Fruit fly (Drosophila melanogaster): ENCODE data around the gene CG5245.
"Not testable (repeated sequence)": the region's sequence is repeated elsewhere in the genome, so short reads cannot be mapped to it uniquely, and the experiment has no call there.

Gene CG5245

DNA sequence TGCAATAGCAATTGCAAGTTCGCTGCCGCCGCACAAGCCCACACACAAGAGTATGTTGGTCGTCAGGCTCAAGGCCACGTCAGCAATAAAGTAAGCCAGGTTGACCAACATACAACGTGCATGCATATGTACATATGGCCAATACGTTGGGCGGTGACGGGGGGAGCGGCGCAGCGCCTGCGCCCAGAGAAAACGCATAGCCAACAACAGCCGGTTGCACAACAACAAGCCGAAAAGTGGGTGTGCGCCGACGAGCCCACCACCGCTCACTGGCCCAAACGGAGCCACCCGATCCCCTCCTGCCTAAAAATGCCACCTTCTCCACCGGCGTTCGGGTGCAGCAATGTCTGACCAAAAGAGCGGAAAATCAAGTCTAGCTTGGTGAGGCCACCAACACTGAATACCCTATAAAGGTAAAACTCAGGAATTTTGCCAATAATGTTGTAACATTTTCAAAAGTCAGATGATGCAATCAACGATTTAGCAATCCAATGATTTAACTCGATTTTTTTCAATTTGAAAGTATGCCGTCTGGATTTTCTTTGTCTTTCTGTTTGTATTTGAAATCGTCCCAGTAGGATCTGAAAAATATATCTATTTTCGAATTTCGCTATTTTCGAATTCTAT lies 22.6 kb downstream of the CG5245 start, which contains the start of gene CG5509:
Gene CG5509, plus strand, starts transcription at position 577 of the 627 bp plus-strand sequence.
- TF ChIP-seq EcR (GFP tag; optimal IDR thresholded peaks at IDR 0.05) (peak; percentile 63), CG10348 (GFP tag; IDR thresholded peaks at IDR 0.05) (0 out of 2 replicates have a peak, but pooled peaks have one; percentile 9), Ets98B (GFP tag; IDR thresholded peaks at IDR 0.05) (peak; percentile 43), CG4496 (GFP tag; IDR thresholded peaks at IDR 0.05) (0 out of 3 replicates have a peak, but pooled peaks have one; percentile 22), CG13204 (GFP tag; optimal IDR thresholded peaks at IDR 0.05) (peak; percentile 92), CG32121 (GFP tag; IDR thresholded peaks at IDR 0.05) (no peak), D1 (tag; optimal IDR thresholded peaks at IDR 0.05) (no peak)

DNA sequence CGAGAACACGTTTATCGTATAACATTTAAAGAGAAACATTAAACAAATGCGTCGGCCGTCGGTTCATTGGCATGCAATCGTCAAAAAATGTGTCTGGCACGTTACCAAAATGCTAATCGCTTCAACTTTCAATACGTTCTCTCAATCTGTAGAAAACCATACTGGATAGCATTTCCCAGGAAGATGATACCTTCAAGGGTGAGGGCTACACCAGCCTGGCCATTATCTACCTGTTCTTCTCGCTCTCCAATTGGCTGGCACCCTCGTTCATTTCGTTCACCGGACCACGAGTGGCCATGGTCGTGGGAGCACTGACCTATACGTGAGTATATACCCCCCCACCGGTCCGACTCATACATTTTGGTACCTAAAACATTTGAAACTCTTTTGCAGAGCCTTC lies 25.1 kb downstream of the CG5245 start:
- TF ChIP-seq EcR (GFP tag; optimal IDR thresholded peaks at IDR 0.05) = peak; percentile 77
- TF ChIP-seq CG13204 (GFP tag; optimal IDR thresholded peaks at IDR 0.05) = no peak

DNA sequence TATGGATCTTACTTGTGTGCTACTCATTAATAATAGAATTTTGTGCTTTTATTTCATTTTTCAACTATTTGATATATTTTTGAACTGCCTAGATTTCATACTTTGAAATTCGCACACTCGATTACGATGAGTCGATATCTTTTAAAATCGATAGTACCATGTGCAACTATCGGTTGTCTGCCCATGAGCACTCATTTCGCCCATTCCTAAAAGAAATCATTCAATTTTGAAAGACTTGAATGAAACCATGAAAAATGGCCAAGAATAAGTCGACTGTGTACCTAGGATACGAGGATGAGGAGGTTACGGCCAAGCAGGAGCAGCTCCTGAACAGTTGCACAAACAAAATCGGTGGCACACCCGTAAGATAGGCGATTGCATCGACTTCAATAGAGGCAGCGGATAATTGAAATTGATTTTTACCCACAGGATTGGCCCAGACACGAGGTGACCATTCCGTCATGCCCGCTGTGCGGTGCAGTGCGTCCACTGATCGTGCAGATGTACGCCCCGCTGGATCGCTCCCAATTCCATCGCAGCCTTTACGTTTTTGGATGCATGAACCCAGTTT lies 27.1 kb downstream of the CG5245 start, which contains the start of gene trus:
Gene trus, plus strand, starts transcription at position 204 of the 571 bp plus-strand sequence.
- TF ChIP-seq CG17806 (tag; optimal IDR thresholded peaks at IDR 0.05) (no peak), CG13204 (GFP tag; optimal IDR thresholded peaks at IDR 0.05) (no peak), Snoo (tag; optimal IDR thresholded peaks at IDR 0.05) (no peak), EcR (GFP tag; optimal IDR thresholded peaks at IDR 0.05) (no peak)

DNA sequence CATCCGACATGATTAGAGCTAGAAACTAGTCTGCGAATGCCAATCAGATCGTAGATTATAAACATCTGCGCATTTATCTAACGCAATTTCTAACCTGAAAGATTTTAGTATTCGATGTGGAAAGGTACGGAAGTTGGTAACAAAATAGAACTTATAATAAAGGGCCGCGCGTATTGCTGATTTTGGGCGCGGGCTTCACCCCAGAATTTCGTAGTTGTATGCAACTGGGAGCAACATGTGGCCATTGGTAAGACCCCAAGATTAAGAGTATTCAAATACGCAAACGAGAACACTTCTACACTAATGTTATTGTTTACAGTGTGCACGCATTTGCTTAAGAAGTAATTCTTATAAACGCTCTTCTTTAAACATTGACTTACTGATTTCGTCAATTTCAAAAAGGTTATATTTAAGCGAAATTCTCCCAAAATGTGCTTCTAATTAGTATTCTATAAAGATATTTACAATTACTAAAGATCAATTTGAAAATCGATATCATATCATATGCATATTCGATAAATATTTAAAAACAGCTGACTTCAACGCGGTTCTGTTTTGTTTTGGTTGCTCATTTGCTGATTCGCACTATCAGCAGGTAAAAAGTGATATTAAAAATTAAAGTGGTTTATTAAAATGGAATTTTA lies 30.6 kb downstream of the CG5245 start, which contains the start of the genes CG5961 and Polr3C:
Gene CG5961, minus strand, starts transcription at position 416 of the 644 bp plus-strand sequence.
Gene Polr3C, plus strand, starts transcription at position 536 of the 644 bp plus-strand sequence.
- TF ChIP-seq Pif1B (GFP tag; optimal IDR thresholded peaks at IDR 0.05) = no peak
- no peak for TF ChIP-seq EcR (GFP tag; optimal IDR thresholded peaks at IDR 0.05)
- TF ChIP-seq CG15710 (tag; optimal IDR thresholded peaks at IDR 0.05) = no peak
- no peak for TF ChIP-seq CG12605 (GFP tag; IDR thresholded peaks at IDR 0.05)
- TF ChIP-seq fd96Ca (GFP tag; IDR thresholded peaks at IDR 0.05) = no peak
- no peak for TF ChIP-seq CG4496 (GFP tag; IDR thresholded peaks at IDR 0.05)
- TF ChIP-seq CG17806 (tag; optimal IDR thresholded peaks at IDR 0.05) = no peak
- TF ChIP-seq CG8159 (tag; optimal IDR thresholded peaks at IDR 0.05) = no peak
- TF ChIP-seq Ets98B (GFP tag; IDR thresholded peaks at IDR 0.05) = no peak
- TF ChIP-seq D1 (tag; optimal IDR thresholded peaks at IDR 0.05) = no peak
- TF ChIP-seq Pif1A (GFP tag; optimal IDR thresholded peaks at IDR 0.05) = no peak
- no peak for TF ChIP-seq gl (tag; optimal IDR thresholded peaks at IDR 0.05)
- TF ChIP-seq CG9948 (tag; optimal IDR thresholded peaks at IDR 0.05) = no peak
- no peak for TF ChIP-seq CG8301 (tag; optimal IDR thresholded peaks at IDR 0.05)
- no peak for TF ChIP-seq CG10348 (GFP tag; IDR thresholded peaks at IDR 0.05)
- no peak for TF ChIP-seq CG32121 (GFP tag; IDR thresholded peaks at IDR 0.05)
- TF ChIP-seq CG34367 (tag; optimal IDR thresholded peaks at IDR 0.05) = no peak
- TF ChIP-seq CG14655 (GFP tag; optimal IDR thresholded peaks at IDR 0.05) = no peak

DNA sequence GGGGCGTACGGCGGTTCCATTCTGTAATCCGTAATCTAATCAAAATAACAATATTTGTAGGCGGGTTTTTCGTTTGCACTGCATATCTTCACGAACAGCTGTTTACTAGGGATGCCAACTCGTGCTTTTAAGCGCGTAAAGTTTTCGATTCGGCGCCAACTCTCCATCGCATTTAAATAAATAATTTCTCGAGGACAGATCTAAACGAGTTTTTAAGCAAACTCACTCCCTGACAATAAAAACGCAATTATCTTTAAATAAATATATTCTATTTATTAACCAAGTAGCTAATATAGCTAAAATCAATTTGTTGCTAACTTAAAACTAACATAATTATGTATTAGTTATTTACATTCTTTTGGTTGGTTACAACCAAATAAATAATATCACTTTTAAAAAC lies 35.8 kb downstream of the CG5245 start, which contains the start of gene CG5608:
Gene CG5608, minus strand, starts transcription at position 101 of the 400 bp plus-strand sequence.
- TF ChIP-seq D1 (tag; optimal IDR thresholded peaks at IDR 0.05); rn (GFP tag; IDR thresholded peaks at IDR 0.05); CG12605 (GFP tag; IDR thresholded peaks at IDR 0.05): not testable (repeated sequence)

DNA sequence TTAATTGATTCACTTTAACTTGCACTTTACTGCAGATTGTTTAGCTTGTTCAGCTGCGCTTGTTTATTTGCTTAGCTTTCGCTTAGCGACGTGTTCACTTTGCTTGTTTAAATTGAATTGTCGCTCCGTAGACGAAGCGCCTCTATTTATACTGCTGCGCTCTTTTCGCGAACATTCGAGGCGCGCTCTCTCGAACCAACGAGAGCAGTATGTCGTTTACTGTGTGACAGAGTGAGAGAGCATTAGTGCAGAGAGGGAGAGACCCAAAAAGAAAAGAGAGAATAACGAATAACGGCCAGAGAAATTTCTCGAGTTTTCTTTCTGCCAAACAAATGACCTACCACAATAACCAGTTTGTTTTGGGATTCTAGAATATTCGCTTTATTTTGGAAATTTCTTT lies 38.3 kb downstream of the CG5245 start, which contains the start of gene Hsp70Ba:
Gene Hsp70Ba, minus strand, starts transcription at position 102 of the 400 bp plus-strand sequence.
- TF ChIP-seq CG32121 (GFP tag; IDR thresholded peaks at IDR 0.05); CG13204 (GFP tag; optimal IDR thresholded peaks at IDR 0.05); EcR (GFP tag; optimal IDR thresholded peaks at IDR 0.05): not testable (repeated sequence)
